Worm (Caenorhabditis elegans) whole organism, young adult: ENCODE measurements around the gene str-7.

Source experiments
- F22D6.2 ChIP-seq: sonication (generic microtip); optimal IDR thresholded peaks from 2 replicates; lab custom pipeline; 2016; ENCODE audit warnings: mild to moderate bottlenecking, missing genetic modification characterization, missing compliant biosample characterization
- madf-8 ChIP-seq: fragments of 200-800 bp; sonication (Bioruptor generic); conservative IDR thresholded peaks from 2 replicates; pipeline ENCODE4 v1.3.6; 2022; ENCODE audit warnings: missing genetic modification reagents, missing genetic modification characterization, missing compliant biosample characterization

DNA sequence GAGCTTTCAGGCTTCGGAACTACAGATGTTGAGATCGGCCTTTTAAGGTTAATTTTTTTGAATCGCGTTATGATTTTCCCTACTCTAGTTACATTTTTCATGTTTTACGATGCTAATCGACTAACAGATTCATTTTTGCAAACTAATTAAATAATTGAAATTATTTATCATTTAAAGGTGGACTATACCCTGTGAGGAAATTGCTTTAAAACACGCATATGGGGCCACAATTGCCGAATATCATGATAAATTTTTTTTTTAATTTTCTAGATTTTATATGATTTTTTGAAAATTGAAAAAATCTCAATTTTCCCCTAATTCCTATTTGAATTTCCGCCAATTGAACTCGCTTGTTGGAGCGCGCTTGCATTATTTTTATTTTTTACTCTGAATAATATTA is 37.3 kb downstream of the str-7 start, which contains the start of gene fbxa-100:
- TF ChIP-seq madf-8 (GFP tag; lab: Robert Waterston, UW): no peak
- TF ChIP-seq F22D6.2 (tag; lab: Kevin White, UChicago): no peak
